Fruit fly (Drosophila melanogaster) whole organism, embryonic: Measurements from ENCODE around the gene Vta1.

Experiments used
- CG10959 ChIP-seq: fragments of 200-800 bp; sonication (Bioruptor generic); IDR thresholded peaks from 2 replicates; pipeline ENCODE4 v1.3.6; 2022; ENCODE audit warnings: missing biosample characterization, missing genetic modification characterization
- CG11247 ChIP-seq: fragments of 200-800 bp; sonication (Bioruptor generic); IDR thresholded peaks from 2 replicates; pipeline ENCODE4 v1.3.6; 2022; ENCODE audit warnings: missing biosample characterization, missing genetic modification characterization
- CG12104 ChIP-seq: fragments of 200-800 bp; sonication (Bioruptor generic); optimal IDR thresholded peaks from 3 replicates; lab custom pipeline; 2016; ENCODE audit warnings: missing biosample characterization, missing genetic modification characterization
- CG14965 ChIP-seq: fragments of 200-800 bp; sonication (Bioruptor generic); optimal IDR thresholded peaks from 2 replicates; lab custom pipeline; 2016; ENCODE audit warnings: missing biosample characterization, missing genetic modification characterization, borderline replicate concordance
- CG1603 ChIP-seq: fragments of 200-800 bp; sonication (Bioruptor generic); optimal IDR thresholded peaks from 2 replicates; lab custom pipeline; 2019; ENCODE audit warnings: missing biosample characterization, mild to moderate bottlenecking, missing genetic modification characterization, moderate library complexity
- CG18599 ChIP-seq: fragments of 200-800 bp; sonication (Bioruptor generic); optimal IDR thresholded peaks from 3 replicates; lab custom pipeline; 2017; ENCODE audit warnings: missing biosample characterization, missing genetic modification characterization, mild to moderate bottlenecking, moderate library complexity, missing genetic modification reagents
- CG3726 ChIP-seq: fragments of 200-800 bp; sonication (Bioruptor generic); IDR thresholded peaks from 3 replicates; pipeline ENCODE4, ENCODE4 v1.3.6; 2022; ENCODE audit warnings: missing biosample characterization, missing genetic modification characterization
- CG4617 ChIP-seq: fragments of 200-800 bp; sonication (Bioruptor generic); optimal IDR thresholded peaks from 3 replicates; lab custom pipeline; 2016; ENCODE audit warnings: missing biosample characterization, missing genetic modification characterization, borderline replicate concordance
- CG4707 ChIP-seq: fragments of 200-800 bp; sonication (Bioruptor generic); optimal IDR thresholded peaks from 2 replicates; lab custom pipeline; 2018; ENCODE audit warnings: missing biosample characterization, mild to moderate bottlenecking, missing genetic modification characterization, moderate library complexity
- CG6254 ChIP-seq: fragments of 200-800 bp; sonication (Bioruptor generic); optimal IDR thresholded peaks from 3 replicates; lab custom pipeline; 2017; ENCODE audit warnings: mild to moderate bottlenecking, missing biosample characterization, missing genetic modification reagents, missing genetic modification characterization
- CG8359 ChIP-seq: fragments of 200-800 bp; sonication (Bioruptor generic); optimal IDR thresholded peaks from 2 replicates; lab custom pipeline; 2017; ENCODE audit warnings: missing biosample characterization, mild to moderate bottlenecking, missing genetic modification characterization, borderline replicate concordance
- CG8944 ChIP-seq: fragments of 200-800 bp; sonication (Bioruptor generic); optimal IDR thresholded peaks from 3 replicates; lab custom pipeline; 2016; ENCODE audit warnings: missing biosample characterization, missing genetic modification characterization
- CG9932 ChIP-seq: fragments of 200-800 bp; sonication (Bioruptor generic); IDR thresholded peaks from 2 replicates; pipeline ENCODE4 v1.3.6; 2022; ENCODE audit warnings: missing biosample characterization, missing genetic modification characterization
- CHES-1-like ChIP-seq: fragments of 200-800 bp; sonication (Bioruptor generic); optimal IDR thresholded peaks from 2 replicates; lab custom pipeline; 2016; ENCODE audit warnings: missing biosample characterization, missing genetic modification characterization
- D19A ChIP-seq: fragments of 200-800 bp; optimal IDR thresholded peaks from 3 replicates; lab custom pipeline; 2019; ENCODE audit warnings: missing biosample characterization, mild to moderate bottlenecking, missing genetic modification characterization, moderate library complexity
- Drgx ChIP-seq: fragments of 200-800 bp; sonication (Bioruptor generic); IDR thresholded peaks from 2 replicates; pipeline ENCODE4 v1.3.6; 2022; ENCODE audit warnings: missing biosample characterization, missing genetic modification characterization
- Gsc ChIP-seq: fragments of 200-800 bp; sonication (Bioruptor generic); IDR thresholded peaks from 2 replicates; pipeline ENCODE4 v1.3.6; 2022; ENCODE audit warnings: missing biosample characterization, missing genetic modification characterization
- H15 ChIP-seq: fragments of 200-800 bp; sonication (Bioruptor generic); IDR thresholded peaks from 3 replicates; pipeline ENCODE4 v1.3.6; 2022; ENCODE audit warnings: missing biosample characterization, missing genetic modification characterization
- Nf-YA ChIP-seq: fragments of 200-800 bp; sonication (Bioruptor generic); IDR thresholded peaks from 2 replicates; pipeline ENCODE4 v1.3.6; 2022; ENCODE audit warnings: missing biosample characterization, missing genetic modification characterization
- Nf-YC ChIP-seq: fragments of 200-800 bp; optimal IDR thresholded peaks from 3 replicates; lab custom pipeline; 2019; ENCODE audit warnings: missing biosample characterization, mild to moderate bottlenecking, missing genetic modification characterization, moderate library complexity
- PHDP ChIP-seq: fragments of 200-800 bp; sonication (Bioruptor generic); optimal IDR thresholded peaks from 3 replicates; lab custom pipeline; 2018; ENCODE audit warnings: missing biosample characterization, mild to moderate bottlenecking, missing genetic modification characterization, moderate library complexity
- Rfx ChIP-seq: fragments of 200-800 bp; sonication (Bioruptor generic); IDR thresholded peaks from 2 replicates; pipeline ENCODE4 v1.3.6; 2022; ENCODE audit warnings: missing biosample characterization, missing genetic modification characterization
- TFAM ChIP-seq: fragments of 200-800 bp; sonication (Bioruptor generic); optimal IDR thresholded peaks from 2 replicates; lab custom pipeline; 2017; ENCODE audit warnings: missing biosample characterization, missing genetic modification characterization, inconsistent platforms
- Usf ChIP-seq: fragments of 200-800 bp; sonication (Bioruptor generic); optimal IDR thresholded peaks from 2 replicates; lab custom pipeline; 2017; ENCODE audit warnings: missing genotype, missing biosample characterization, missing genetic modification characterization
- ab ChIP-seq: fragments of 200-800 bp; sonication (Bioruptor generic); optimal IDR thresholded peaks from 2 replicates; lab custom pipeline; 2016; ENCODE audit warnings: missing biosample characterization, missing genetic modification characterization
- az2 ChIP-seq: fragments of 200-800 bp; sonication (Bioruptor generic); optimal IDR thresholded peaks from 3 replicates; lab custom pipeline; 2016; ENCODE audit warnings: missing biosample characterization, missing genetic modification characterization
- bcd ChIP-seq: fragments of 200-800 bp; sonication (Bioruptor generic); optimal IDR thresholded peaks from 2 replicates; lab custom pipeline; 2017; ENCODE audit warnings: missing biosample characterization, mild to moderate bottlenecking, missing genetic modification characterization
- bsh ChIP-seq, 2 experiments: fragments of 200-800 bp; sonication (Bioruptor generic); optimal IDR thresholded peaks; 2 replicates each; lab custom pipeline; 2017 to 2018; ENCODE audit warnings: mild to moderate bottlenecking in 2 of 2, missing biosample characterization in 2 of 2, missing genetic modification characterization in 2 of 2, moderate library complexity in 1 of 2
- corto ChIP-seq: fragments of 200-800 bp; sonication (Bioruptor generic); optimal IDR thresholded peaks from 2 replicates; lab custom pipeline; 2016; ENCODE audit warnings: missing biosample characterization, mild to moderate bottlenecking, missing genetic modification characterization, moderate library complexity
- cwo ChIP-seq: fragments of 200-800 bp; sonication (Bioruptor generic); optimal IDR thresholded peaks from 3 replicates; lab custom pipeline; 2017; ENCODE audit warnings: missing biosample characterization, missing genetic modification characterization, mild to moderate bottlenecking, moderate library complexity, missing genetic modification reagents
- en ChIP-seq: fragments of 200-800 bp; sonication (Bioruptor generic); optimal IDR thresholded peaks from 2 replicates; lab custom pipeline; 2016; ENCODE audit warnings: missing biosample characterization, missing genetic modification characterization
- gfzf ChIP-seq: fragments of 200-800 bp; sonication (Bioruptor generic); optimal IDR thresholded peaks from 2 replicates; lab custom pipeline; 2016; ENCODE audit warnings: missing biosample characterization, mild to moderate bottlenecking, missing genetic modification characterization, moderate library complexity
- hkb ChIP-seq, 2 experiments: fragments of 200-800 bp in 1 of 2; fragments of >200 bp in 1 of 2; sonication (Bioruptor generic) in 1 of 2; IDR thresholded peaks in 1 of 2; optimal IDR thresholded peaks in 1 of 2; 2 replicates each; pipeline versions ENCODE4 v1.3.6 to Lab custom; 2017 to 2022; ENCODE audit warnings: missing biosample characterization in 1 of 2, missing genetic modification characterization in 1 of 2
- hth ChIP-seq: fragments of >200 bp; optimal IDR thresholded peaks from 2 replicates; lab custom pipeline; 2017; ENCODE audit warnings: inconsistent platforms
- lola ChIP-seq, 3 experiments: fragments of >200 bp in 2 of 3; fragments of 200-800 bp in 1 of 3; sonication (Bioruptor generic) in 1 of 3; optimal IDR thresholded peaks; 2 replicates each; lab custom pipeline; 2017 to 2019; ENCODE audit warnings: missing biosample characterization in 3 of 3, missing genetic modification characterization in 3 of 3, mild to moderate bottlenecking in 1 of 3, moderate library complexity in 1 of 3
- nerfin-2 ChIP-seq: fragments of 200-800 bp; sonication (Bioruptor generic); IDR thresholded peaks from 2 replicates; pipeline ENCODE4 v1.3.6; 2022; ENCODE audit warnings: missing biosample characterization, missing genetic modification characterization; ENCODE audit not compliant: partially characterized antibody
- nom ChIP-seq: fragments of 200-800 bp; sonication (Bioruptor generic); optimal IDR thresholded peaks from 2 replicates; lab custom pipeline; 2017; ENCODE audit warnings: missing biosample characterization, missing genetic modification characterization, mild to moderate bottlenecking, moderate library complexity, missing genetic modification reagents
- odd ChIP-seq: fragments of 200-800 bp; sonication (Bioruptor generic); optimal IDR thresholded peaks from 2 replicates; lab custom pipeline; 2017; ENCODE audit warnings: missing biosample characterization, mild to moderate bottlenecking, missing genetic modification characterization
- pan ChIP-seq, 4 experiments: fragments of >200 bp in 3 of 4; fragments of 200-800 bp in 1 of 4; sonication (Bioruptor generic) in 1 of 4; optimal IDR thresholded peaks in 3 of 4; IDR thresholded peaks in 1 of 4; 2 replicates each; pipeline versions ENCODE4 v1.3.6 to Lab custom; 2017 to 2022; ENCODE audit warnings: missing biosample characterization in 2 of 4, missing genetic modification characterization in 2 of 4, mixed read lengths in 1 of 4
- sd ChIP-seq: fragments of 200-800 bp; sonication (Bioruptor generic); optimal IDR thresholded peaks from 3 replicates; lab custom pipeline; 2018; ENCODE audit warnings: missing biosample characterization, mild to moderate bottlenecking, missing genetic modification characterization, moderate library complexity
- sisA ChIP-seq: fragments of 200-800 bp; sonication (Bioruptor generic); IDR thresholded peaks from 2 replicates; pipeline ENCODE4 v1.3.6; 2022; ENCODE audit warnings: missing biosample characterization, missing genetic modification characterization
- slbo ChIP-seq: fragments of 200-800 bp; sonication (Bioruptor generic); IDR thresholded peaks from 2 replicates; pipeline ENCODE4 v1.3.6; 2022; ENCODE audit warnings: missing biosample characterization, missing genetic modification characterization
- sob ChIP-seq: fragments of 200-800 bp; sonication (Bioruptor generic); IDR thresholded peaks from 2 replicates; pipeline ENCODE4 v1.3.6; 2022; ENCODE audit warnings: missing biosample characterization, missing genetic modification characterization
- ssp ChIP-seq: fragments of 200-800 bp; sonication (Bioruptor generic); IDR thresholded peaks from 2 replicates; pipeline ENCODE4 v1.3.6; 2022; ENCODE audit warnings: missing biosample characterization, missing genetic modification characterization
- ttk ChIP-seq: fragments of 200-800 bp; sonication (Bioruptor generic); IDR thresholded peaks from 2 replicates; pipeline ENCODE4 v2.1.2; 2022; ENCODE audit warnings: missing biosample characterization, missing genetic modification characterization
- zfh2 ChIP-seq: fragments of 200-800 bp; sonication (Bioruptor generic); optimal IDR thresholded peaks from 2 replicates; lab custom pipeline; 2016; ENCODE audit warnings: missing biosample characterization, missing genetic modification characterization

Vta1 gene

dm6 chr3L:1688161-1688560 lies 35.5 kb upstream of the Vta1 start:
- TF ChIP-seq PHDP (tag; lab: Kevin White, UChicago) (no peak), CG11247 (GFP tag; lab: Robert Waterston, UW) (no peak), D19A (tag; lab: Kevin White, UChicago) (peak; percentile 66)

dm6 chr3L:1683091-1683490 lies 30.4 kb upstream of the Vta1 start:
- TF ChIP-seq CG9932 (0 out of 2 replicates have a peak, but pooled peaks have one; percentile 27), hkb (optimal IDR thresholded peaks at IDR 0.05; lab: Kevin White, UChicago) (no peak), hkb (GFP tag; IDR thresholded peaks at IDR 0.05; lab: Robert Waterston, UW) (0 out of 2 replicates have a peak, but pooled peaks have one; percentile 22), ttk (GFP tag; lab: Robert Waterston, UW) (peak; percentile 21; the same call in 1 of the 2 replicates), sisA (GFP tag; lab: Robert Waterston, UW) (peak; percentile 46), Nf-YC (no peak), pan (optimal IDR thresholded peaks at IDR 0.05; lab: Kevin White, UChicago) (no peak), pan (GFP tag; optimal IDR thresholded peaks at IDR 0.05 in 1 of 2, IDR thresholded peaks at IDR 0.05 in 1 of 2) (peak in 1 of 2 experiments; percentile 27), corto (GFP tag; lab: Kevin White, UChicago) (peak; percentile 18), sob (GFP tag; lab: Robert Waterston, UW) (peak; percentile 24; the same call in 1 of the 2 replicates), Gsc (GFP tag; lab: Robert Waterston, UW) (peak; percentile 9; the same call in 1 of the 2 replicates), Drgx (peak; percentile 52), CG18599 (GFP tag; lab: Kevin White, UChicago) (peak; percentile 11), H15 (GFP tag; lab: Robert Waterston, UW) (0 out of 3 replicates have a peak, but pooled peaks have one; percentile 26), TFAM (GFP tag; lab: Kevin White, UChicago) (no peak), nom (peak; percentile 41), CG14965 (GFP tag; lab: Kevin White, UChicago) (no peak), slbo (peak; percentile 36; the same call in 1 of the 2 replicates), Rfx (peak; percentile 16; the same call in 1 of the 2 replicates), ssp (GFP tag; lab: Robert Waterston, UW) (peak; percentile 17; the same call in 1 of the 2 replicates), zfh2 (GFP tag; lab: Kevin White, UChicago) (no peak)

dm6 chr3L:1679394-1679793 lies 26.7 kb upstream of the Vta1 start:
- TF ChIP-seq CG6254 (GFP tag; lab: Kevin White, UChicago), result no peak
- TF ChIP-seq CG1603 (tag; lab: Kevin White, UChicago), result no peak
- TF ChIP-seq cwo (GFP tag; lab: Kevin White, UChicago), result peak; percentile 32
- TF ChIP-seq hth, result no peak
- TF ChIP-seq en (GFP tag; lab: Kevin White, UChicago), result no peak
- TF ChIP-seq bsh (GFP tag; optimal IDR thresholded peaks at IDR 0.05; lab: Kevin White, UChicago), result peak in 1 of 2 experiments; percentile 14
- TF ChIP-seq Usf (GFP tag; lab: Kevin White, UChicago), result no peak
- TF ChIP-seq ab (GFP tag; lab: Kevin White, UChicago), result no peak
- no peak for TF ChIP-seq Nf-YA (GFP tag; lab: Robert Waterston, UW)
- TF ChIP-seq CG4617 (GFP tag; lab: Kevin White, UChicago), result no peak
- TF ChIP-seq lola (GFP tag; optimal IDR thresholded peaks at IDR 0.05; lab: Kevin White, UChicago), result no peak
- TF ChIP-seq, all 482 proteins: peak for 2

dm6 chr3L:1676222-1676621 lies 23.5 kb upstream of the Vta1 start:
- no peak for TF ChIP-seq CG12104 (GFP tag; lab: Kevin White, UChicago)
- TF ChIP-seq bcd, result no peak
- no peak for TF ChIP-seq odd (GFP tag; lab: Kevin White, UChicago)
- no peak for TF ChIP-seq CG8359 (GFP tag; lab: Kevin White, UChicago)
- TF ChIP-seq CHES-1-like, result no peak
- no peak for TF ChIP-seq gfzf (GFP tag; lab: Kevin White, UChicago)
- TF ChIP-seq sd, result peak; percentile 50
- TF ChIP-seq nerfin-2, result no peak
- no peak for TF ChIP-seq CG3726
- TF ChIP-seq CG4707 (GFP tag; lab: Kevin White, UChicago), result no peak
- TF ChIP-seq az2 (GFP tag; lab: Kevin White, UChicago), result no peak
- no peak for TF ChIP-seq CG10959 (GFP tag; lab: Robert Waterston, UW)
- TF ChIP-seq CG8944 (GFP tag; lab: Kevin White, UChicago), result no peak
